Worm (Caenorhabditis elegans) whole organism, L4 larva: ENCODE results near the gene Y67H2A.2.
A peak's percentile ranks its signal among the peaks of the same experiment; 100 is the strongest.

Experiments used
- F26F4.8 ChIP-seq: fragments of 200-800 bp; sonication (Bioruptor generic); conservative IDR thresholded peaks from 2 replicates; pipeline ENCODE4 v1.3.6; 2022; ENCODE audit warnings: missing genetic modification characterization, missing compliant biosample characterization
- F37D6.2 ChIP-seq: sonication (generic microtip); optimal IDR thresholded peaks from 2 replicates; lab custom pipeline; 2016; ENCODE audit warnings: mild to moderate bottlenecking, missing genetic modification characterization, missing compliant biosample characterization
- F49E8.2 ChIP-seq: sonication (generic microtip); optimal IDR thresholded peaks from 2 replicates; lab custom pipeline; 2016; ENCODE audit warnings: missing compliant biosample characterization, mild to moderate bottlenecking, missing genetic modification characterization, borderline replicate concordance
- Y105C5A.15 ChIP-seq: fragments of 200-800 bp; sonication (Bioruptor generic); IDR thresholded peaks from 2 replicates; pipeline ENCODE4 v1.3.6; 2022; ENCODE audit warnings: missing genetic modification characterization, missing compliant biosample characterization
- Y5F2A.4 ChIP-seq: fragments of 200-800 bp; sonication (Bioruptor generic); optimal IDR thresholded peaks from 2 replicates; lab custom pipeline; 2018; ENCODE audit warnings: mild to moderate bottlenecking, missing genetic modification characterization, missing compliant biosample characterization
- aha-1 ChIP-seq: fragments of 150-350 bp; peaks from one replicate; lab custom pipeline; 2014; ENCODE audit warnings: missing biosample characterization, missing genetic modification characterization
- arid-1 ChIP-seq: fragments of 200-800 bp; sonication (Bioruptor generic); conservative IDR thresholded peaks from 2 replicates; pipeline ENCODE4 v1.3.6; 2022; ENCODE audit warnings: missing genetic modification reagents, missing genetic modification characterization, missing compliant biosample characterization
- attf-4 ChIP-seq: sonication (generic microtip); optimal IDR thresholded peaks from 3 replicates; lab custom pipeline; 2017; ENCODE audit warnings: missing biosample characterization, missing genetic modification characterization
- ceh-20 ChIP-seq: fragments of 200-800 bp; sonication (Bioruptor generic); IDR thresholded peaks from 2 replicates; pipeline ENCODE4 v1.3.6; 2022; ENCODE audit warnings: missing genetic modification reagents, missing genetic modification characterization, missing compliant biosample characterization
- ceh-28 ChIP-seq: fragments of 150-350 bp; optimal IDR thresholded peaks from 2 replicates; lab custom pipeline; 2014; ENCODE audit warnings: missing biosample characterization, missing genetic modification reagents, missing genetic modification characterization
- ceh-32 ChIP-seq: sonication (generic microtip); optimal IDR thresholded peaks from 2 replicates; lab custom pipeline; 2016; ENCODE audit warnings: mild to moderate bottlenecking, missing genetic modification characterization, missing compliant biosample characterization; ENCODE audit not compliant: poor library complexity
- ceh-62 ChIP-seq: sonication (generic microtip); optimal IDR thresholded peaks from 2 replicates; lab custom pipeline; 2017; ENCODE audit warnings: missing biosample characterization, missing genetic modification characterization
- cey-2 ChIP-seq: sonication (generic microtip); optimal IDR thresholded peaks from 3 replicates; lab custom pipeline; 2017; ENCODE audit warnings: missing genetic modification characterization, mild to moderate bottlenecking, missing compliant biosample characterization, antibody characterized with exemption, borderline replicate concordance; ENCODE audit not compliant: insufficient read depth
- daf-12 ChIP-seq: fragments of 150-350 bp; optimal IDR thresholded peaks from 2 replicates; lab custom pipeline; 2014; ENCODE audit warnings: missing biosample characterization, missing genetic modification reagents, missing genetic modification characterization
- daf-8 ChIP-seq: fragments of 200-800 bp; sonication (Bioruptor generic); IDR thresholded peaks from 2 replicates; pipeline ENCODE4 v1.3.6; 2022; ENCODE audit warnings: missing genetic modification characterization, missing compliant biosample characterization
- dmd-6 ChIP-seq: fragments of 200-800 bp; sonication (Bioruptor generic); IDR thresholded peaks from 2 replicates; pipeline ENCODE4 v1.3.6; 2022; ENCODE audit warnings: missing genetic modification reagents, missing genetic modification characterization, missing compliant biosample characterization
- dmd-8 ChIP-seq: fragments of 200-800 bp; sonication (Bioruptor generic); IDR thresholded peaks from 2 replicates; pipeline ENCODE4 v1.3.6; 2022; ENCODE audit warnings: missing genetic modification characterization, missing compliant biosample characterization
- dpl-1 ChIP-seq: fragments of 150-350 bp; optimal IDR thresholded peaks from 2 replicates; lab custom pipeline; 2014; ENCODE audit warnings: missing biosample characterization, missing genetic modification reagents, missing genetic modification characterization
- dve-1 ChIP-seq: sonication (generic microtip); optimal IDR thresholded peaks from 2 replicates; lab custom pipeline; 2017; ENCODE audit warnings: antibody characterized with exemption, mild to moderate bottlenecking, missing genetic modification characterization, missing compliant biosample characterization; ENCODE audit not compliant: insufficient read depth
- egl-27 ChIP-seq: sonication (generic microtip); optimal IDR thresholded peaks from 3 replicates; lab custom pipeline; 2017; ENCODE audit warnings: missing biosample characterization, missing genetic modification reagents, missing genetic modification characterization
- egl-43 ChIP-seq: fragments of 200-800 bp; sonication (Bioruptor generic); IDR thresholded peaks from 2 replicates; pipeline ENCODE4 v1.3.6; 2022; ENCODE audit warnings: missing genetic modification reagents, missing genetic modification characterization, missing compliant biosample characterization
- fkh-10 ChIP-seq: fragments of 150-350 bp; optimal IDR thresholded peaks from 2 replicates; lab custom pipeline; 2014; ENCODE audit warnings: missing biosample characterization, missing genetic modification reagents, missing genetic modification characterization
- hmg-1.1 ChIP-seq: fragments of 200-800 bp; sonication (Bioruptor generic); IDR thresholded peaks from 2 replicates; pipeline ENCODE4 v1.3.6; 2022; ENCODE audit warnings: missing genetic modification reagents, missing genetic modification characterization, missing compliant biosample characterization
- jun-1 ChIP-seq: fragments of 150-350 bp; optimal IDR thresholded peaks from 2 replicates; lab custom pipeline; 2014; ENCODE audit warnings: missing biosample characterization, missing genetic modification reagents, missing genetic modification characterization
- lin-15B ChIP-seq: fragments of 150-350 bp; sonication (generic microtip); optimal IDR thresholded peaks from 3 replicates; lab custom pipeline; 2014; ENCODE audit warnings: missing biosample characterization, missing genetic modification characterization
- lir-3 ChIP-seq: sonication (generic microtip); optimal IDR thresholded peaks from 2 replicates; lab custom pipeline; 2016; ENCODE audit warnings: mild to moderate bottlenecking, missing genetic modification characterization, missing compliant biosample characterization
- lsy-2 ChIP-seq, 2 experiments: fragments of 150-350 bp in 1 of 2; sonication (generic microtip) in 1 of 2; optimal IDR thresholded peaks; 2 replicates each; lab custom pipeline; 2014 to 2017; ENCODE audit warnings: missing biosample characterization in 2 of 2, missing genetic modification characterization in 2 of 2
- mdt-29 ChIP-seq: fragments of 200-800 bp; sonication (Bioruptor generic); IDR thresholded peaks from 2 replicates; pipeline ENCODE4 v1.3.6; 2022; ENCODE audit warnings: missing genetic modification reagents, missing genetic modification characterization, missing compliant biosample characterization
- mep-1 ChIP-seq: fragments of 150-350 bp; sonication (generic microtip); optimal IDR thresholded peaks from 3 replicates; lab custom pipeline; 2014; ENCODE audit warnings: missing biosample characterization, missing genetic modification characterization
- mes-2 ChIP-seq: sonication (generic microtip); optimal IDR thresholded peaks from 2 replicates; lab custom pipeline; 2016; ENCODE audit warnings: missing genotype, mild to moderate bottlenecking, missing genetic modification characterization, missing compliant biosample characterization; ENCODE audit not compliant: poor library complexity, severe bottlenecking
- mxl-3 ChIP-seq: fragments of 200-800 bp; sonication (Bioruptor generic); optimal IDR thresholded peaks from 2 replicates; lab custom pipeline; 2018; ENCODE audit warnings: mild to moderate bottlenecking, missing genetic modification characterization, missing compliant biosample characterization
- nhr-10 ChIP-seq: fragments of 150-350 bp; optimal IDR thresholded peaks from 2 replicates; lab custom pipeline; 2014; ENCODE audit warnings: missing biosample characterization, missing genetic modification characterization
- nhr-11 ChIP-seq: fragments of 150-350 bp; optimal IDR thresholded peaks from 2 replicates; lab custom pipeline; 2014; ENCODE audit warnings: missing biosample characterization, missing genetic modification characterization
- nhr-237 ChIP-seq: sonication (generic microtip); optimal IDR thresholded peaks from 2 replicates; lab custom pipeline; 2017; ENCODE audit warnings: missing biosample characterization, missing genetic modification characterization
- nhr-41 ChIP-seq: fragments of 200-800 bp; sonication (Bioruptor generic); IDR thresholded peaks from 2 replicates; pipeline ENCODE4 v1.3.6; 2022; ENCODE audit warnings: missing genetic modification reagents, missing genetic modification characterization, missing compliant biosample characterization
- nhr-42 ChIP-seq: fragments of 200-800 bp; sonication (Bioruptor generic); IDR thresholded peaks from 2 replicates; pipeline ENCODE4 v1.3.6; 2022; ENCODE audit warnings: missing genetic modification characterization, missing compliant biosample characterization
- nhr-76 ChIP-seq: fragments of 150-350 bp; optimal IDR thresholded peaks from 2 replicates; lab custom pipeline; 2014; ENCODE audit warnings: missing biosample characterization, missing genetic modification characterization
- nhr-77 ChIP-seq: fragments of 150-350 bp; optimal IDR thresholded peaks from 2 replicates; lab custom pipeline; 2014; ENCODE audit warnings: missing biosample characterization, missing genetic modification characterization
- pha-4 ChIP-seq, 2 experiments: fragments of 150-350 bp in 1 of 2; fragments of 200-800 bp in 1 of 2; sonication (Bioruptor generic) in 1 of 2; IDR thresholded peaks in 1 of 2; optimal IDR thresholded peaks in 1 of 2; 2 replicates each; pipeline versions ENCODE4 v1.3.6 to Lab custom; 2014 to 2022; ENCODE audit warnings: missing genetic modification characterization in 2 of 2, missing genetic modification reagents in 2 of 2, missing biosample characterization in 1 of 2, missing compliant biosample characterization in 1 of 2
- rbr-2 ChIP-seq: sonication (generic microtip); optimal IDR thresholded peaks from 2 replicates; lab custom pipeline; 2016; ENCODE audit warnings: missing genotype, missing genetic modification characterization, missing compliant biosample characterization
- saeg-2 ChIP-seq: fragments of 200-800 bp; sonication (Bioruptor generic); IDR thresholded peaks from 2 replicates; pipeline ENCODE4 v1.3.6; 2022; ENCODE audit warnings: missing genetic modification reagents, missing genetic modification characterization, missing compliant biosample characterization
- sdz-12 ChIP-seq: fragments of 200-800 bp; sonication (Bioruptor generic); optimal IDR thresholded peaks from 2 replicates; lab custom pipeline; 2018; ENCODE audit warnings: mild to moderate bottlenecking, missing genetic modification characterization, missing compliant biosample characterization
- set-16 ChIP-seq: fragments of 200-800 bp; sonication (Bioruptor generic); IDR thresholded peaks from 2 replicates; pipeline ENCODE4 v1.3.6; 2022; ENCODE audit warnings: missing genetic modification reagents, missing genetic modification characterization, missing compliant biosample characterization
- snpc-1.2 ChIP-seq: fragments of 200-800 bp; sonication (Bioruptor generic); IDR thresholded peaks from 2 replicates; pipeline ENCODE4 v1.3.6; 2022; ENCODE audit warnings: missing genetic modification reagents, missing genetic modification characterization, missing compliant biosample characterization
- spr-3 ChIP-seq: fragments of 200-800 bp; sonication (Bioruptor generic); optimal IDR thresholded peaks from 2 replicates; lab custom pipeline; 2018; ENCODE audit warnings: mild to moderate bottlenecking, missing genetic modification characterization, missing compliant biosample characterization
- unc-39 ChIP-seq: sonication (generic microtip); optimal IDR thresholded peaks from 2 replicates; lab custom pipeline; 2017; ENCODE audit warnings: missing biosample characterization, missing genetic modification characterization
- unc-62 ChIP-seq, 3 experiments: fragments of 150-350 bp in 1 of 3; sonication (generic microtip); optimal IDR thresholded peaks in 2 of 3; peaks in 1 of 3; 1 replicate in 1 of 3; 2 replicates in 2 of 3; lab custom pipeline; 2014 to 2017; ENCODE audit warnings: missing biosample characterization in 3 of 3, missing genetic modification characterization in 3 of 3, missing genetic modification reagents in 3 of 3, missing genotype in 1 of 3
- zag-1 ChIP-seq: fragments of 150-350 bp; optimal IDR thresholded peaks from 2 replicates; lab custom pipeline; 2014; ENCODE audit warnings: missing biosample characterization, missing genetic modification characterization
- zfp-2 ChIP-seq: sonication (generic microtip); optimal IDR thresholded peaks from 2 replicates; lab custom pipeline; 2016; ENCODE audit warnings: mild to moderate bottlenecking, missing genetic modification characterization, missing compliant biosample characterization
- zip-11 ChIP-seq: fragments of 200-800 bp; sonication (Bioruptor generic); IDR thresholded peaks from 2 replicates; pipeline ENCODE4 v1.3.6; 2022; ENCODE audit warnings: missing genetic modification characterization, missing compliant biosample characterization
- ztf-7 ChIP-seq: fragments of 150-350 bp; optimal IDR thresholded peaks from 2 replicates; lab custom pipeline; 2014; ENCODE audit warnings: missing biosample characterization, missing genetic modification characterization

Y67H2A.2 gene

DNA sequence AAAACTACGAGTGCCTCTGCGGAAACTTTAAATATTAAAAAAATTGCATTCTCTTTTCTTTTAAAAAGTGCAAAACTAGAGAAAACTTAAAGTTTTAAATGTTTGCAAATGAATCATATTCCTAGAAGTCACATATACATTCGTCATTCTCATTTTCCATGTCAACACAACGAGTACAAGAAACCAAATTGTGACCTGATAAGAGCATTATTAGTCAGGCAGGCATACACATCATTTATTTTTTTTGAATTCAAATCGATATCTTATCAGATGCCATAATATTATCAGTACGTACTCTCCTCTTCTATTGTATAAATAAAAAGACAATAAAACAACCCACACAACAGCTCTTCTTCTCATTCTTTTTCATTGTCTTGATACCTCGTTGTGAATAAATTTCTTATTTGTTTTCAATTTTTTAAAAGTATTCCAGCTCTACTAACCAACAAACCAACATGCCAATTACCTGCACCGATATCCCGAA lies 49.7 kb upstream of the Y67H2A.2 start, which contains the start of gene W02A2.9 (continued):
- TF ChIP-seq dmd-6 (GFP tag; lab: Robert Waterston, UW), result peak; percentile 86
- TF ChIP-seq nhr-11 (tag; lab: Kevin White, UChicago), result no peak
- no peak for TF ChIP-seq ceh-62
- TF ChIP-seq dpl-1, result no peak
- TF ChIP-seq spr-3 (GFP tag; lab: Kevin White, UChicago), result no peak
- no peak for TF ChIP-seq dmd-8 (GFP tag; lab: Robert Waterston, UW)
- TF ChIP-seq rbr-2, result no peak
- TF ChIP-seq unc-39 (tag; lab: Kevin White, UChicago), result no peak
- no peak for TF ChIP-seq daf-12
- no peak for TF ChIP-seq nhr-237
- TF ChIP-seq sdz-12 (GFP tag; lab: Kevin White, UChicago), result no peak
- no peak for TF ChIP-seq mdt-29 (GFP tag; lab: Robert Waterston, UW)
- TF ChIP-seq ceh-32, result no peak
- peak; percentile 72 for TF ChIP-seq dve-1 (tag; lab: Kevin White, UChicago)
- no peak for TF ChIP-seq Y5F2A.4
- no peak for TF ChIP-seq unc-62 (GFP tag; optimal IDR thresholded peaks at IDR 0.05 in 1 of 2; lab: Kevin White, UChicago)
- TF ChIP-seq unc-62 (tag; optimal IDR thresholded peaks at IDR 0.05; lab: Kevin White, UChicago), result no peak
- TF ChIP-seq mep-1 (tag; lab: Kevin White, UChicago), result no peak
- no peak for TF ChIP-seq zip-11 (GFP tag; lab: Robert Waterston, UW)
- TF ChIP-seq mes-2 (tag; lab: Kevin White, UChicago), result peak; percentile 5
- TF ChIP-seq F49E8.2 (tag; lab: Kevin White, UChicago), result no peak
- TF ChIP-seq hmg-1.1 (GFP tag; lab: Robert Waterston, UW), result no peak
- no peak for TF ChIP-seq daf-8 (GFP tag; lab: Robert Waterston, UW)
- TF ChIP-seq pha-4 (GFP tag; IDR thresholded peaks at IDR 0.05; lab: Robert Waterston, UW), result no peak
- TF ChIP-seq pha-4 (tag; optimal IDR thresholded peaks at IDR 0.05; lab: Kevin White, UChicago), result no peak
- TF ChIP-seq ceh-28 (tag; lab: Kevin White, UChicago), result no peak
- no peak for TF ChIP-seq nhr-42
- TF ChIP-seq egl-43, result no peak
- TF ChIP-seq mxl-3 (GFP tag; lab: Kevin White, UChicago), result no peak
- no peak for TF ChIP-seq cey-2 (tag; lab: Kevin White, UChicago)
- no peak for TF ChIP-seq ceh-20 (GFP tag; lab: Robert Waterston, UW)
- TF ChIP-seq F26F4.8 (GFP tag; lab: Robert Waterston, UW), result no peak
- TF ChIP-seq fkh-10 (GFP tag; lab: Kevin White, UChicago), result no peak
- no peak for TF ChIP-seq ztf-7 (tag; lab: Kevin White, UChicago)
- no peak for TF ChIP-seq nhr-41
- TF ChIP-seq zfp-2 (tag; lab: Kevin White, UChicago), result no peak
- no peak for TF ChIP-seq nhr-10 (tag; lab: Kevin White, UChicago)
- TF ChIP-seq saeg-2 (GFP tag; lab: Robert Waterston, UW), result no peak
- no peak for TF ChIP-seq set-16 (GFP tag; lab: Robert Waterston, UW)
- no peak for TF ChIP-seq attf-4 (tag; lab: Kevin White, UChicago)
- TF ChIP-seq snpc-1.2 (GFP tag; lab: Robert Waterston, UW), result no peak
- TF ChIP-seq lir-3 (tag; lab: Kevin White, UChicago), result no peak
- no peak for TF ChIP-seq zag-1
- TF ChIP-seq jun-1 (tag; lab: Kevin White, UChicago), result no peak
- TF ChIP-seq Y105C5A.15 (GFP tag; lab: Robert Waterston, UW), result no peak
- TF ChIP-seq arid-1, result no peak
- TF ChIP-seq lsy-2 (tag; optimal IDR thresholded peaks at IDR 0.05; lab: Kevin White, UChicago), result peak; percentile 11 to 49
- TF ChIP-seq nhr-76 (tag; lab: Kevin White, UChicago), result no peak
- no peak for TF ChIP-seq aha-1 (tag; lab: Kevin White, UChicago)
- TF ChIP-seq egl-27 (tag; lab: Kevin White, UChicago), result no peak
- no peak for TF ChIP-seq F37D6.2 (tag; lab: Kevin White, UChicago)
- peak; percentile 64 for TF ChIP-seq nhr-77 (tag; lab: Kevin White, UChicago)
- no peak for TF ChIP-seq lin-15B (tag; lab: Kevin White, UChicago)
